Fruit fly (Drosophila melanogaster) whole organism, embryonic: ENCODE data around the gene Syx4.

ENCODE experiments used
- Ada2b ChIP-seq: fragments of 200-800 bp; sonication (Bioruptor generic); IDR thresholded peaks from 2 replicates; pipeline ENCODE4 v1.3.6; 2022; ENCODE audit warnings: missing biosample characterization, missing genetic modification characterization
- Atf-2 ChIP-seq: fragments of 200-800 bp; sonication (Bioruptor generic); optimal IDR thresholded peaks from 2 replicates; lab custom pipeline; 2016; ENCODE audit warnings: missing biosample characterization, missing genetic modification characterization
- Bgb ChIP-seq: fragments of 200-800 bp; sonication (Bioruptor generic); IDR thresholded peaks from 2 replicates; pipeline ENCODE4 v1.3.6; 2022; ENCODE audit warnings: missing biosample characterization, missing genetic modification characterization; ENCODE audit not compliant: partially characterized antibody
- BtbVII ChIP-seq: fragments of 200-800 bp; sonication (Bioruptor generic); optimal IDR thresholded peaks from 3 replicates; lab custom pipeline; 2017; ENCODE audit warnings: missing biosample characterization, mild to moderate bottlenecking, missing genetic modification characterization
- CG11723 ChIP-seq: fragments of 200-800 bp; sonication (Bioruptor generic); optimal IDR thresholded peaks from 2 replicates; lab custom pipeline; 2017; ENCODE audit warnings: missing biosample characterization, mild to moderate bottlenecking, missing genetic modification characterization
- CG12071 ChIP-seq: fragments of 200-800 bp; sonication (Bioruptor generic); optimal IDR thresholded peaks from 3 replicates; lab custom pipeline; 2018; ENCODE audit warnings: missing biosample characterization, mild to moderate bottlenecking, missing genetic modification characterization
- CG12104 ChIP-seq: fragments of 200-800 bp; sonication (Bioruptor generic); optimal IDR thresholded peaks from 3 replicates; lab custom pipeline; 2016; ENCODE audit warnings: missing biosample characterization, missing genetic modification characterization
- CG15073 ChIP-seq: fragments of 200-800 bp; sonication (Bioruptor generic); optimal IDR thresholded peaks from 2 replicates; lab custom pipeline; 2016; ENCODE audit warnings: missing biosample characterization, missing genetic modification characterization
- CG17568 ChIP-seq: fragments of 200-800 bp; sonication (Bioruptor generic); optimal IDR thresholded peaks from 2 replicates; lab custom pipeline; 2018; ENCODE audit warnings: missing biosample characterization, mild to moderate bottlenecking, missing genetic modification characterization, moderate library complexity
- CG17912 ChIP-seq: fragments of 200-800 bp; sonication (Bioruptor generic); optimal IDR thresholded peaks from 2 replicates; lab custom pipeline; 2018; ENCODE audit warnings: missing biosample characterization, mild to moderate bottlenecking, missing genetic modification characterization
- CG18011 ChIP-seq: fragments of 200-800 bp; sonication (Bioruptor generic); optimal IDR thresholded peaks from 2 replicates; lab custom pipeline; 2017; ENCODE audit warnings: missing biosample characterization, missing genetic modification characterization, mild to moderate bottlenecking, moderate library complexity, missing genotype
- CG2199 ChIP-seq: fragments of 200-800 bp; sonication (Bioruptor generic); IDR thresholded peaks from 3 replicates; pipeline ENCODE4 v1.3.6; 2022; ENCODE audit warnings: missing biosample characterization, missing genetic modification characterization
- CG2202 ChIP-seq: fragments of 200-800 bp; sonication (Bioruptor generic); optimal IDR thresholded peaks from 2 replicates; lab custom pipeline; 2018; ENCODE audit warnings: missing biosample characterization, mild to moderate bottlenecking, missing genetic modification characterization
- CG34422 ChIP-seq: fragments of 200-800 bp; sonication (Bioruptor generic); IDR thresholded peaks from 3 replicates; pipeline ENCODE4 v1.3.6; 2022; ENCODE audit warnings: missing biosample characterization, missing genetic modification characterization
- CG3726 ChIP-seq: fragments of 200-800 bp; sonication (Bioruptor generic); IDR thresholded peaks from 3 replicates; pipeline ENCODE4, ENCODE4 v1.3.6; 2022; ENCODE audit warnings: missing biosample characterization, missing genetic modification characterization
- CG5953 ChIP-seq: fragments of 200-800 bp; sonication (Bioruptor generic); IDR thresholded peaks from 2 replicates; pipeline ENCODE4 v1.3.6; 2022; ENCODE audit warnings: missing biosample characterization, missing genetic modification characterization
- CG6654 ChIP-seq: fragments of 200-800 bp; sonication (Bioruptor generic); optimal IDR thresholded peaks from 2 replicates; lab custom pipeline; 2017; ENCODE audit warnings: missing biosample characterization, mild to moderate bottlenecking, missing genetic modification characterization
- CG6854 ChIP-seq: fragments of 200-800 bp; sonication (Bioruptor generic); optimal IDR thresholded peaks from 3 replicates; lab custom pipeline; 2017; ENCODE audit warnings: missing biosample characterization, mild to moderate bottlenecking, missing genetic modification characterization
- CG8290 ChIP-seq, 3 experiments: fragments of 200-800 bp; sonication (Bioruptor generic); optimal IDR thresholded peaks; 2 replicates each; lab custom pipeline; 2016 to 2019; ENCODE audit warnings: missing biosample characterization in 3 of 3, missing genetic modification characterization in 3 of 3, mild to moderate bottlenecking in 2 of 3, moderate library complexity in 1 of 3
- CG9797 ChIP-seq: fragments of 200-800 bp; sonication (Bioruptor generic); optimal IDR thresholded peaks from 3 replicates; lab custom pipeline; 2018; ENCODE audit warnings: missing biosample characterization, mild to moderate bottlenecking, missing genetic modification characterization
- Camta ChIP-seq: fragments of 200-800 bp; sonication (Bioruptor generic); optimal IDR thresholded peaks from 2 replicates; lab custom pipeline; 2016; ENCODE audit warnings: missing biosample characterization, missing genetic modification characterization
- ERR ChIP-seq: fragments of 200-800 bp; sonication (Bioruptor generic); optimal IDR thresholded peaks from 2 replicates; lab custom pipeline; 2016; ENCODE audit warnings: missing biosample characterization, missing genetic modification characterization
- Jarid2 ChIP-seq: fragments of 200-800 bp; sonication (Bioruptor generic); optimal IDR thresholded peaks from 3 replicates; lab custom pipeline; 2017; ENCODE audit warnings: mild to moderate bottlenecking, missing biosample characterization, missing genetic modification reagents, missing genetic modification characterization
- Med ChIP-seq: fragments of 200-800 bp; sonication (Bioruptor generic); peaks from one replicate; lab custom pipeline; 2016; ENCODE audit warnings: missing biosample characterization, missing genetic modification characterization, mild to moderate bottlenecking, inconsistent platforms, moderate library complexity
- Opbp ChIP-seq: fragments of 200-800 bp; sonication (Bioruptor generic); IDR thresholded peaks from 3 replicates; pipeline ENCODE4 v1.3.6; 2022; ENCODE audit warnings: missing biosample characterization, missing genetic modification characterization; ENCODE audit not compliant: partially characterized antibody
- PHDP ChIP-seq: fragments of 200-800 bp; sonication (Bioruptor generic); optimal IDR thresholded peaks from 3 replicates; lab custom pipeline; 2018; ENCODE audit warnings: missing biosample characterization, mild to moderate bottlenecking, missing genetic modification characterization, moderate library complexity
- Ravus ChIP-seq: fragments of 200-800 bp; sonication (Bioruptor generic); IDR thresholded peaks from 2 replicates; pipeline ENCODE4 v1.3.6; 2022; ENCODE audit warnings: missing biosample characterization, missing genetic modification characterization
- Ssrp ChIP-seq: fragments of 200-800 bp; sonication (Bioruptor generic); optimal IDR thresholded peaks from 2 replicates; lab custom pipeline; 2018; ENCODE audit warnings: missing biosample characterization, mild to moderate bottlenecking, missing genetic modification characterization, moderate library complexity
- bigmax ChIP-seq: fragments of 200-800 bp; sonication (Bioruptor generic); optimal IDR thresholded peaks from 2 replicates; lab custom pipeline; 2018; ENCODE audit warnings: missing biosample characterization, mild to moderate bottlenecking, missing genetic modification characterization
- cg ChIP-seq: fragments of 200-800 bp; sonication (Bioruptor generic); optimal IDR thresholded peaks from 3 replicates; lab custom pipeline; 2019; ENCODE audit warnings: missing biosample characterization, mild to moderate bottlenecking, missing genetic modification characterization, moderate library complexity
- cwo ChIP-seq: fragments of 200-800 bp; sonication (Bioruptor generic); optimal IDR thresholded peaks from 3 replicates; lab custom pipeline; 2017; ENCODE audit warnings: missing biosample characterization, missing genetic modification characterization, mild to moderate bottlenecking, moderate library complexity, missing genetic modification reagents
- da ChIP-seq: fragments of 200-800 bp; sonication (Bioruptor generic); optimal IDR thresholded peaks from 2 replicates; lab custom pipeline; 2016; ENCODE audit warnings: missing biosample characterization, missing genetic modification characterization
- dmrt99B ChIP-seq: fragments of 200-800 bp; sonication (Bioruptor generic); optimal IDR thresholded peaks from 2 replicates; lab custom pipeline; 2018; ENCODE audit warnings: missing biosample characterization, mild to moderate bottlenecking, missing genetic modification characterization, moderate library complexity
- gcm2 ChIP-seq: fragments of 200-800 bp; sonication (Bioruptor generic); optimal IDR thresholded peaks from 2 replicates; lab custom pipeline; 2016; ENCODE audit warnings: missing biosample characterization, missing genetic modification characterization
- gsb ChIP-seq: fragments of 200-800 bp; sonication (Bioruptor generic); IDR thresholded peaks from 2 replicates; pipeline ENCODE4 v1.3.6; 2022; ENCODE audit warnings: missing biosample characterization, missing genetic modification characterization
- inv ChIP-seq: fragments of 200-800 bp; sonication (Bioruptor generic); IDR thresholded peaks from 2 replicates; pipeline ENCODE4 v1.3.6; 2022; ENCODE audit warnings: missing biosample characterization, missing genetic modification characterization; ENCODE audit not compliant: partially characterized antibody
- lilli ChIP-seq: fragments of 200-800 bp; sonication (Bioruptor generic); optimal IDR thresholded peaks from 3 replicates; lab custom pipeline; 2016; ENCODE audit warnings: missing biosample characterization, missing genetic modification characterization
- lmd ChIP-seq: fragments of 200-800 bp; sonication (Bioruptor generic); IDR thresholded peaks from 2 replicates; pipeline ENCODE4 v1.3.6; 2022; ENCODE audit warnings: missing biosample characterization, missing genetic modification characterization
- odd ChIP-seq: fragments of 200-800 bp; sonication (Bioruptor generic); optimal IDR thresholded peaks from 2 replicates; lab custom pipeline; 2017; ENCODE audit warnings: missing biosample characterization, mild to moderate bottlenecking, missing genetic modification characterization
- onecut ChIP-seq: fragments of 200-800 bp; sonication (Bioruptor generic); IDR thresholded peaks from 2 replicates; pipeline ENCODE4 v1.3.6; 2022; ENCODE audit warnings: missing biosample characterization, missing genetic modification characterization
- ro ChIP-seq: fragments of 200-800 bp; sonication (Bioruptor generic); IDR thresholded peaks from 2 replicates; pipeline ENCODE4 v1.3.6; 2022; ENCODE audit warnings: missing biosample characterization, missing genetic modification characterization
- row ChIP-seq: fragments of 200-800 bp; sonication (Bioruptor generic); IDR thresholded peaks from 3 replicates; pipeline ENCODE4 v1.3.6; 2022; ENCODE audit warnings: missing biosample characterization, missing genetic modification characterization
- seq ChIP-seq: fragments of 200-800 bp; sonication (Bioruptor generic); IDR thresholded peaks from 2 replicates; pipeline ENCODE4 v1.3.6; 2022; ENCODE audit warnings: missing biosample characterization, missing genetic modification characterization
- sqz ChIP-seq: fragments of 200-800 bp; sonication (Bioruptor generic); optimal IDR thresholded peaks from 3 replicates; lab custom pipeline; 2018; ENCODE audit warnings: missing biosample characterization, mild to moderate bottlenecking, missing genetic modification characterization
- sr ChIP-seq: fragments of 200-800 bp; sonication (Bioruptor generic); IDR thresholded peaks from 3 replicates; pipeline ENCODE4 v1.3.6; 2022; ENCODE audit warnings: missing biosample characterization, missing genetic modification characterization
- tna ChIP-seq: fragments of 200-800 bp; sonication (Bioruptor generic); IDR thresholded peaks from 2 replicates; pipeline ENCODE4 v1.3.6; 2022; ENCODE audit warnings: missing biosample characterization, missing genetic modification characterization; ENCODE audit not compliant: partially characterized antibody
- tup ChIP-seq: fragments of 200-800 bp; sonication (Bioruptor generic); optimal IDR thresholded peaks from 2 replicates; lab custom pipeline; 2016; ENCODE audit warnings: missing biosample characterization, mild to moderate bottlenecking, missing genetic modification characterization, moderate library complexity
- z ChIP-seq: fragments of 200-800 bp; sonication (Bioruptor generic); IDR thresholded peaks from 3 replicates; pipeline ENCODE4 v1.3.6; 2022; ENCODE audit warnings: missing biosample characterization, missing genetic modification characterization
- zen2 ChIP-seq: fragments of 200-800 bp; sonication (Bioruptor generic); IDR thresholded peaks from 3 replicates; pipeline ENCODE4 v1.3.6; 2022; ENCODE audit warnings: missing biosample characterization, missing genetic modification characterization; ENCODE audit not compliant: partially characterized antibody

The Syx4 gene

DNA sequence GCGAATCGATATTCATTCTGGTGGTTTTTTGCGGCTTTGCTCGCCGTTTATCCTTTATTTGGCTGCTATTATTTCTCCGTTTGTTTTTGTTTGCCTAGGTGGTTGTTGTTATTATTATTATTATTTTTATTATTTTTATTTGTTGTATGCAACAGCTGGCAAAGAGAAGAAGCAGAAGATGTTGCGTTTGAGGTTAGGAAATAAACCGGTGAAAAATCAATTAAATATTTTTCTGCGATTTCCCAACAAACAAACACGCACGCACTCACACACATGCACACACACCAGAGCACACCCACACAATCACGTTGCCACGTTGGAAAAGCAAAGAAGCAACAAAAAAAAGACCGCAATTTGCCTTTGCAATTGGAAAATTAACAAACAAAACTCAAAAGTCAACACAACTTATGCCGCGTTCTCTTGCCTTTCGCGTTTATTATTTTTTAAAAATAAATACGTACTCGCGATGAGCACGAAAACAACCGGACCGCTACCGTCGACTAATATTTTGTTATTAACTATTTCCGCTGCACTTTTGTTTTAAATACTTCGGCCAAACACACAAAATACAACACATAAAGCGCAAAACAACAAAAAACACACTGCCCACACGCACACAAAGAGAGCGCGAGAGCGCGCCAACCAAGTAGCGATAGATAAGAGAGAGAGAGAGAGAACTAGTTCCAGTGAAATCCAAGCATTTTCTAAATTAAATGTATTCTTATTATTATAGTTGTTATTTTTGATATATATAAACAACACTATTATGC is 45.6 kb upstream of the Syx4 start (continued):
- TF ChIP-seq Opbp: no peak
- TF ChIP-seq Ssrp (tag; lab: Kevin White, UChicago): no peak
- TF ChIP-seq da (GFP tag; lab: Kevin White, UChicago): no peak
- TF ChIP-seq lmd (GFP tag; lab: Robert Waterston, UW): no peak
- no peak for TF ChIP-seq CG6854 (GFP tag; lab: Kevin White, UChicago)
- TF ChIP-seq CG15073 (GFP tag; lab: Kevin White, UChicago): no peak
- no peak for TF ChIP-seq ERR (GFP tag; lab: Kevin White, UChicago)
- peak; percentile 75 for TF ChIP-seq onecut (GFP tag; lab: Robert Waterston, UW)
- peak; percentile 70 for TF ChIP-seq cg (GFP tag; lab: Kevin White, UChicago)
- TF ChIP-seq CG5953 (GFP tag; lab: Robert Waterston, UW): no peak
- no peak for TF ChIP-seq CG2202 (tag; lab: Kevin White, UChicago)
- TF ChIP-seq z (GFP tag; lab: Robert Waterston, UW): no peak
- TF ChIP-seq tup (GFP tag; lab: Kevin White, UChicago): no peak
- TF ChIP-seq lilli: no peak
- TF ChIP-seq Camta (GFP tag; lab: Kevin White, UChicago): no peak
- TF ChIP-seq BtbVII: no peak
- TF ChIP-seq dmrt99B (tag; lab: Kevin White, UChicago): no peak
- no peak for TF ChIP-seq tna (GFP tag; lab: Robert Waterston, UW)
- TF ChIP-seq Atf-2 (GFP tag; lab: Kevin White, UChicago): no peak
- TF ChIP-seq odd (GFP tag; lab: Kevin White, UChicago): no peak
- TF ChIP-seq CG17568 (GFP tag; lab: Kevin White, UChicago): peak; percentile 8
- TF ChIP-seq bigmax (GFP tag; lab: Kevin White, UChicago): peak; percentile 85
- no peak for TF ChIP-seq gcm2 (GFP tag; lab: Kevin White, UChicago)
- no peak for TF ChIP-seq CG12104 (GFP tag; lab: Kevin White, UChicago)
- no peak for TF ChIP-seq PHDP (tag; lab: Kevin White, UChicago)
- TF ChIP-seq CG2199: no peak
- no peak for TF ChIP-seq seq
- no peak for TF ChIP-seq CG6654
- 0 out of 3 replicates have a peak, but pooled peaks have one; percentile 6 for TF ChIP-seq sr
- no peak for TF ChIP-seq row (GFP tag; lab: Robert Waterston, UW)
- TF ChIP-seq CG3726 (GFP tag; lab: Robert Waterston, UW): no peak
- peak; percentile 32; the same call in 1 of the 3 replicates for TF ChIP-seq CG34422 (GFP tag; lab: Robert Waterston, UW)
- TF ChIP-seq Jarid2 (GFP tag; lab: Kevin White, UChicago): peak; percentile 3
- TF ChIP-seq Med (GFP tag; lab: Kevin White, UChicago): peak; percentile 58
- TF ChIP-seq zen2 (GFP tag; lab: Robert Waterston, UW): no peak
- no peak for TF ChIP-seq CG9797 (GFP tag; lab: Kevin White, UChicago)
- TF ChIP-seq CG17912: no peak
- no peak for TF ChIP-seq Ravus (GFP tag; lab: Robert Waterston, UW)
- no peak for TF ChIP-seq Bgb
- TF ChIP-seq sqz (GFP tag; lab: Kevin White, UChicago): peak; percentile 30
- TF ChIP-seq gsb: no peak
- no peak for TF ChIP-seq CG12071 (GFP tag; lab: Kevin White, UChicago)
- no peak for TF ChIP-seq Ada2b (GFP tag; lab: Robert Waterston, UW)
- no peak for TF ChIP-seq inv (GFP tag; lab: Robert Waterston, UW)
- TF ChIP-seq ro (GFP tag; lab: Robert Waterston, UW): no peak
- TF ChIP-seq CG8290 (GFP tag; optimal IDR thresholded peaks at IDR 0.05; lab: Kevin White, UChicago): no peak
- no peak for TF ChIP-seq CG8290 (tag; optimal IDR thresholded peaks at IDR 0.05; lab: Kevin White, UChicago)
- peak; percentile 16 for TF ChIP-seq CG11723 (GFP tag; lab: Kevin White, UChicago)
- TF ChIP-seq cwo (GFP tag; lab: Kevin White, UChicago): no peak
- no peak for TF ChIP-seq CG18011 (GFP tag; lab: Kevin White, UChicago)
